Worm (Caenorhabditis elegans): Measurements from ENCODE around the gene K02B7.3.

DNA sequence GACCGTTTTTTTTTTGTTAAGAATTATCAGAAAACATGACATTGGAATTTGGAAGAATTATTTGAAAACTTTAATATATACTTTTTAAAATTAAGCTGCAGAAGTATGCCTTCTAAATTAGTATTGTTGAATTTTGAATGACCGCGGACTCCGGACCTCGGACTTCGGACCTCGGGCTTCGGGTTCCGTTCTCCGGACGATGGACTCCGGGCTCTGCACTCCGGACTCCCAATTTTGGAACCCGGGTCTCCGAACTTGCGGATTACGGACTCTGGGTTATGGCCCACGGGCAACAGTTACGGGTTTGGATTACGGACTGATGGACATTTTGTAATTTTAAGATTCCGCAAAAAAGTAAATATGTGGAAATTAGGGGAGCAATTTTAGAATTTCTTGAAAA is 11.5 kb downstream of the K02B7.3 start:
- TF ChIP-seq tbx-2 (tag; optimal IDR thresholded peaks at IDR 0.05) (no peak), nhr-11 (tag; optimal IDR thresholded peaks at IDR 0.05) (no peak), fos-1 (tag; optimal IDR thresholded peaks at IDR 0.05) (no peak), fkh-10 (GFP tag; optimal IDR thresholded peaks at IDR 0.05) (no peak), ama-1 (optimal IDR thresholded peaks at IDR 0.05) (no peak), nhr-23 (tag; optimal IDR thresholded peaks at IDR 0.05) (no peak), ceh-16 (tag; optimal IDR thresholded peaks at IDR 0.05) (no peak), snpc-4 (tag; optimal IDR thresholded peaks at IDR 0.05) (no peak)

Data from whole organism, L3 larva.